Worm (Caenorhabditis elegans): ENCODE measurements around the gene egl-6.
A peak's percentile ranks its signal among the peaks of the same experiment; 100 is the strongest.

egl-6 gene

DNA sequence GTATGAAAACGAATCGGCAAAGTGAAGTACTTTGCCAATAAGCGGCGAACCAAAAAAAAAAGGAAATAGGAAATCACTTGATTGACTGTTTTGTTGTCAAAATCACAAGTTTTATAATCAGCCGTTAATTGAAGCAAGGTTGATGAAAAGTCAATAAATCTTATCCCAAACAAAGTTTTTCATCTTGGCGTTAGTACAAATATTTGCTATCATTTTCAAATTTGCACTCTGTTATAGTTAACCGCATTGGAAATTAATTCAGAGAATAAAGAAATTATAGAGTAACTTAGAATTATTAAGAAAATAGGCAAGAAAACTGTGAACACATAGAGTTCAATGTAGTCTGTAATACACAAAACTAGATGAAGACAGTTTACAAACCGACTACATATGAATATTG is 13.6 kb downstream of the egl-6 start, which contains the start of gene acs-17:
acs-17 (minus strand) TSS at position 23 of the 400 bp plus-strand sequence.
- TF ChIP-seq nhr-12 (tag; optimal IDR thresholded peaks at IDR 0.05) = no peak
- peak; percentile 20 for TF ChIP-seq nhr-25 (tag; optimal IDR thresholded peaks at IDR 0.05)
- no peak for TF ChIP-seq nhr-237 (tag; optimal IDR thresholded peaks at IDR 0.05)
- no peak for TF ChIP-seq ztf-1 (GFP tag; conservative IDR thresholded peaks at IDR 0.05)
- TF ChIP-seq sma-9 (GFP tag; optimal IDR thresholded peaks at IDR 0.05) = peak; percentile 27
- TF ChIP-seq sma-9 (tag; optimal IDR thresholded peaks at IDR 0.05) = no peak
- no peak for TF ChIP-seq nhr-129 (tag; optimal IDR thresholded peaks at IDR 0.05)

DNA sequence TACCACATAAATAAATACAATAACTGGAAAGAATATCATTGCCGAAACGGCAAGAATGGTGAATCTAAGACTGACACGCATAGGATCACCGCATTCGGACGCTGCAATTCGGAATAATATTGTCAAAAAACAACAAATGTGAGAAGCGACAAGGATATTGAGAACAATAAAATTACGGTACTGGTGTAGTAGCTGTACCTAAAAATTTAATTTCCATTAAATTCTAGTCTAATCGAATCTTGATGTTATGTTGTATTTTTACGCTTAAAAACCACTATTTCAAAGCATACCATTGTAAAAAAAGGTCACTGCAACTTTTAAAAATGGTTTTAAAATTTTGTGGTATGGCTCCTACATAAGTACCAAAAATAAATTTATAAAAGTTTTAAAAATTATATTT is 17.8 kb downstream of the egl-6 start, which contains the start of gene mig-23:
mig-23 (minus strand) TSS at position 101 of the 400 bp plus-strand sequence.
- TF ChIP-seq lin-11 (tag; optimal IDR thresholded peaks at IDR 0.05) (no peak), nhr-11 (tag; optimal IDR thresholded peaks at IDR 0.05) (no peak), mab-5 (tag; optimal IDR thresholded peaks at IDR 0.05) (no peak), blmp-1 (tag; optimal IDR thresholded peaks at IDR 0.05; ENCODE audit: insufficient read depth) (no peak), lin-13 (GFP tag; optimal IDR thresholded peaks at IDR 0.05) (no peak), elt-1 (tag; optimal IDR thresholded peaks at IDR 0.05) (no peak), mdl-1 (tag; optimal IDR thresholded peaks at IDR 0.05) (no peak), nhr-6 (tag; optimal IDR thresholded peaks at IDR 0.05) (no peak), lin-39 (tag; optimal IDR thresholded peaks at IDR 0.05) (no peak), nhr-77 (tag; optimal IDR thresholded peaks at IDR 0.05) (no peak)

DNA sequence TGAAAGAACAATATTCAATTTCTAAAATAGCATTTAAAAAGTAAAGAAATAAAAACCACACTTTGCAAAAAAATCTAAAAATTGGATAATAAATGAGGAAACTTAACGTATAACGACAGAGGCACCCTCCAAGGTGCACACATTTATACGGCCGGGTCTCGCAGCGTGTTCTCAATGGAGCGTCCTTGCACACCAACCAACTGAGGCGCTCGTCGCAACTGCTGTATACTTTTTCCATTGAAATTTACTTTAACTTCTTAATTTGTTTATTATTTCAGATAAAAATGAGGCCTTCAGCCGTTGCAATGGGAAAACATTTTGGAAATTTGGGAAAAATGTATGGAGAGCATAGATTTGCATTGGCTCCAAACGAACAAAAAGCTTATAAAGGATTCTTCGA is 22.3 kb downstream of the egl-6 start, which contains the start of the genes R07E4.5 and R07E4.3:
R07E4.5 (minus strand) TSS at position 1 of the 400 bp plus-strand sequence.
R07E4.3 (plus strand) TSS at position 285 of the 400 bp plus-strand sequence.
- no peak for TF ChIP-seq zag-1 (tag; optimal IDR thresholded peaks at IDR 0.05)
- TF ChIP-seq unc-55 (GFP tag; optimal IDR thresholded peaks at IDR 0.05) = peak; percentile 91
- TF ChIP-seq peb-1 (tag; optimal IDR thresholded peaks at IDR 0.05) = no peak
- no peak for TF ChIP-seq ztf-1 (GFP tag; conservative IDR thresholded peaks at IDR 0.05)
- TF ChIP-seq elt-3 (tag; optimal IDR thresholded peaks at IDR 0.05) = no peak
- peak; percentile 70 for TF ChIP-seq crh-2 (tag; optimal IDR thresholded peaks at IDR 0.05)
- TF ChIP-seq lsy-2 (tag; optimal IDR thresholded peaks at IDR 0.05) = peak in 1 of 2 experiments; percentile 80
- peak; percentile 81 for TF ChIP-seq sma-9 (GFP tag; optimal IDR thresholded peaks at IDR 0.05)
- no peak for TF ChIP-seq sma-9 (tag; optimal IDR thresholded peaks at IDR 0.05)
- no peak for TF ChIP-seq unc-39 (tag; optimal IDR thresholded peaks at IDR 0.05)
- TF ChIP-seq ZK546.5 (tag; optimal IDR thresholded peaks at IDR 0.05) = no peak
- TF ChIP-seq mdl-1 (tag; optimal IDR thresholded peaks at IDR 0.05) = no peak
- peak; percentile 71 for TF ChIP-seq F13H6.1 (tag; optimal IDR thresholded peaks at IDR 0.05)
- TF ChIP-seq C34F6.9 (tag; optimal IDR thresholded peaks at IDR 0.05) = peak; percentile 67
- peak; percentile 67 for TF ChIP-seq nhr-25 (tag; optimal IDR thresholded peaks at IDR 0.05)
- TF ChIP-seq nhr-23 (tag; optimal IDR thresholded peaks at IDR 0.05) = no peak
- TF ChIP-seq ama-1 (optimal IDR thresholded peaks at IDR 0.05) = no peak
- no peak for TF ChIP-seq R02D3.7 (tag; optimal IDR thresholded peaks at IDR 0.05)
- TF ChIP-seq elt-1 (tag; optimal IDR thresholded peaks at IDR 0.05) = no peak
- TF ChIP-seq snpc-4 (tag; optimal IDR thresholded peaks at IDR 0.05) = peak; percentile 0
- TF ChIP-seq blmp-1 (tag; optimal IDR thresholded peaks at IDR 0.05; ENCODE audit: insufficient read depth) = peak; percentile 13
- TF ChIP-seq nhr-129 (tag; optimal IDR thresholded peaks at IDR 0.05) = peak; percentile 79
- peak; percentile 74 for TF ChIP-seq sma-3 (GFP tag; optimal IDR thresholded peaks at IDR 0.05)
- TF ChIP-seq gmeb-1 (tag; optimal IDR thresholded peaks at IDR 0.05) = peak; percentile 68
- TF ChIP-seq alr-1 (tag; optimal IDR thresholded peaks at IDR 0.05) = no peak
- TF ChIP-seq sem-4 (tag; optimal IDR thresholded peaks at IDR 0.05) = peak; percentile 54
- no peak for TF ChIP-seq nhr-10 (tag; optimal IDR thresholded peaks at IDR 0.05)
- TF ChIP-seq skn-1 (tag; optimal IDR thresholded peaks at IDR 0.05) = no peak
- TF ChIP-seq ceh-82 (tag; optimal IDR thresholded peaks at IDR 0.05) = no peak
- no peak for TF ChIP-seq Y55F3AM.14 (GFP tag; optimal IDR thresholded peaks at IDR 0.05)
- no peak for TF ChIP-seq aly-2 (tag; optimal IDR thresholded peaks at IDR 0.05)
- no peak for TF ChIP-seq nhr-77 (tag; optimal IDR thresholded peaks at IDR 0.05)
- TF ChIP-seq egl-27 (tag; optimal IDR thresholded peaks at IDR 0.05) = peak; percentile 11
- no peak for TF ChIP-seq nhr-237 (tag; optimal IDR thresholded peaks at IDR 0.05)
- TF ChIP-seq lin-11 (tag; optimal IDR thresholded peaks at IDR 0.05) = peak; percentile 77
- no peak for TF ChIP-seq nhr-12 (tag; optimal IDR thresholded peaks at IDR 0.05)
- peak; percentile 58 for TF ChIP-seq fos-1 (tag; optimal IDR thresholded peaks at IDR 0.05)
- TF ChIP-seq nhr-11 (tag; optimal IDR thresholded peaks at IDR 0.05) = no peak
- no peak for TF ChIP-seq lin-39 (tag; optimal IDR thresholded peaks at IDR 0.05)
- peak; percentile 77 for TF ChIP-seq lin-13 (GFP tag; optimal IDR thresholded peaks at IDR 0.05)
- no peak for TF ChIP-seq ztf-11 (tag; optimal IDR thresholded peaks at IDR 0.05)
- no peak for TF ChIP-seq mab-5 (tag; optimal IDR thresholded peaks at IDR 0.05)
- no peak for TF ChIP-seq unc-62 (GFP tag; optimal IDR thresholded peaks at IDR 0.05)
- TF ChIP-seq nhr-6 (tag; optimal IDR thresholded peaks at IDR 0.05) = peak; percentile 13
- no peak for TF ChIP-seq mbf-1 (tag; optimal IDR thresholded peaks at IDR 0.05)
- no peak for TF ChIP-seq ceh-16 (tag; optimal IDR thresholded peaks at IDR 0.05)
- TF ChIP-seq ztf-4 (tag; optimal IDR thresholded peaks at IDR 0.05) = no peak
- no peak for TF ChIP-seq dmd-4 (tag; optimal IDR thresholded peaks at IDR 0.05)
- TF ChIP-seq nhr-21 (tag; optimal IDR thresholded peaks at IDR 0.05) = peak; percentile 62
